Worm (Caenorhabditis elegans) whole organism, L2 larva: Measurements from ENCODE around the gene srx-23.
A peak's percentile ranks its signal among the peaks of the same experiment; 100 is the strongest.

Experiments used
- C34F6.9 ChIP-seq: fragments of 150-350 bp; optimal IDR thresholded peaks from 2 replicates; lab custom pipeline; 2014; ENCODE audit warnings: missing biosample characterization, missing genetic modification characterization
- F13H6.1 ChIP-seq: sonication (generic microtip); optimal IDR thresholded peaks from 2 replicates; lab custom pipeline; 2016; ENCODE audit warnings: missing genetic modification characterization, missing compliant biosample characterization
- R02D3.7 ChIP-seq: fragments of 150-350 bp; optimal IDR thresholded peaks from 2 replicates; lab custom pipeline; 2014; ENCODE audit warnings: missing biosample characterization, missing genetic modification characterization
- Y55F3AM.14 ChIP-seq: fragments of 200-800 bp; sonication (Bioruptor generic); optimal IDR thresholded peaks from 2 replicates; lab custom pipeline; 2018; ENCODE audit warnings: mild to moderate bottlenecking, missing genetic modification characterization, missing compliant biosample characterization
- ZK546.5 ChIP-seq: sonication (generic microtip); optimal IDR thresholded peaks from 2 replicates; lab custom pipeline; 2017; ENCODE audit warnings: missing biosample characterization, missing genetic modification characterization
- alr-1 ChIP-seq: fragments of 150-350 bp; optimal IDR thresholded peaks from 2 replicates; lab custom pipeline; 2014; ENCODE audit warnings: missing biosample characterization, missing genetic modification characterization
- aly-2 ChIP-seq: fragments of 150-350 bp; optimal IDR thresholded peaks from 2 replicates; lab custom pipeline; 2014; ENCODE audit warnings: missing biosample characterization, missing genetic modification characterization
- ama-1 ChIP-seq: fragments of 150-350 bp; optimal IDR thresholded peaks from 2 replicates; lab custom pipeline; 2018; ENCODE audit warnings: inconsistent platforms
- blmp-1 ChIP-seq: sonication (generic microtip); optimal IDR thresholded peaks from 2 replicates; lab custom pipeline; 2017; ENCODE audit warnings: missing genetic modification characterization, mild to moderate bottlenecking, missing compliant biosample characterization, antibody characterized with exemption, moderate library complexity; ENCODE audit not compliant: insufficient read depth
- ceh-16 ChIP-seq: fragments of 150-350 bp; optimal IDR thresholded peaks from 2 replicates; lab custom pipeline; 2014; ENCODE audit warnings: missing biosample characterization, missing genetic modification characterization
- crh-2 ChIP-seq: sonication (generic microtip); optimal IDR thresholded peaks from 2 replicates; lab custom pipeline; 2017; ENCODE audit warnings: missing biosample characterization, missing genetic modification characterization
- dmd-4 ChIP-seq: sonication (generic microtip); optimal IDR thresholded peaks from 2 replicates; lab custom pipeline; 2017; ENCODE audit warnings: missing biosample characterization, missing genetic modification characterization
- egl-27 ChIP-seq: sonication (generic microtip); optimal IDR thresholded peaks from 3 replicates; lab custom pipeline; 2017; ENCODE audit warnings: missing biosample characterization, missing genetic modification reagents, missing genetic modification characterization
- elt-1 ChIP-seq: fragments of 150-350 bp; optimal IDR thresholded peaks from 2 replicates; lab custom pipeline; 2014; ENCODE audit warnings: missing biosample characterization, missing genetic modification characterization
- elt-3 ChIP-seq: sonication (generic microtip); optimal IDR thresholded peaks from 2 replicates; lab custom pipeline; 2017; ENCODE audit warnings: missing biosample characterization, missing genetic modification characterization
- fos-1 ChIP-seq: fragments of 150-350 bp; optimal IDR thresholded peaks from 2 replicates; lab custom pipeline; 2014; ENCODE audit warnings: missing biosample characterization, missing genetic modification characterization
- gmeb-1 ChIP-seq: fragments of 150-350 bp; optimal IDR thresholded peaks from 2 replicates; lab custom pipeline; 2014; ENCODE audit warnings: missing biosample characterization, missing genetic modification characterization
- lin-11 ChIP-seq: fragments of 150-350 bp; sonication (generic microtip); optimal IDR thresholded peaks from 2 replicates; lab custom pipeline; 2014; ENCODE audit warnings: missing biosample characterization, missing genetic modification characterization, inconsistent platforms, mixed read lengths
- lin-13 ChIP-seq: fragments of 150-350 bp; optimal IDR thresholded peaks from 2 replicates; lab custom pipeline; 2014; ENCODE audit warnings: missing biosample characterization, missing genetic modification reagents, missing genetic modification characterization
- lin-39 ChIP-seq: fragments of 150-350 bp; optimal IDR thresholded peaks from 2 replicates; lab custom pipeline; 2014; ENCODE audit warnings: missing biosample characterization, missing genetic modification reagents, missing genetic modification characterization
- lsy-2 ChIP-seq, 2 experiments: fragments of 150-350 bp in 1 of 2; sonication (generic microtip) in 1 of 2; optimal IDR thresholded peaks; 2 replicates each; lab custom pipeline; 2014 to 2017; ENCODE audit warnings: missing biosample characterization in 2 of 2, missing genetic modification characterization in 2 of 2
- mab-5 ChIP-seq: fragments of 150-350 bp; optimal IDR thresholded peaks from 2 replicates; lab custom pipeline; 2014; ENCODE audit warnings: missing biosample characterization, missing genetic modification characterization
- mbf-1 ChIP-seq: sonication (generic microtip); optimal IDR thresholded peaks from 2 replicates; lab custom pipeline; 2017; ENCODE audit warnings: missing biosample characterization, missing genetic modification characterization
- mdl-1 ChIP-seq, 2 experiments: fragments of 150-350 bp in 1 of 2; sonication (generic microtip) in 1 of 2; optimal IDR thresholded peaks; 2 replicates each; lab custom pipeline; 2017; ENCODE audit warnings: missing biosample characterization in 2 of 2, missing genetic modification characterization in 2 of 2
- nhr-10 ChIP-seq: sonication (generic microtip); optimal IDR thresholded peaks from 2 replicates; lab custom pipeline; 2017; ENCODE audit warnings: missing biosample characterization, missing genetic modification characterization
- nhr-11 ChIP-seq: fragments of 150-350 bp; optimal IDR thresholded peaks from 2 replicates; lab custom pipeline; 2014; ENCODE audit warnings: missing biosample characterization, missing genetic modification characterization
- nhr-12 ChIP-seq: fragments of 150-350 bp; optimal IDR thresholded peaks from 2 replicates; lab custom pipeline; 2014; ENCODE audit warnings: missing biosample characterization, missing genetic modification characterization
- nhr-129 ChIP-seq: fragments of 150-350 bp; optimal IDR thresholded peaks from 2 replicates; lab custom pipeline; 2014; ENCODE audit warnings: missing biosample characterization, missing genetic modification characterization
- nhr-21 ChIP-seq: fragments of 150-350 bp; optimal IDR thresholded peaks from 2 replicates; lab custom pipeline; 2014; ENCODE audit warnings: missing biosample characterization, missing genetic modification characterization
- nhr-23 ChIP-seq: fragments of 150-350 bp; optimal IDR thresholded peaks from 2 replicates; lab custom pipeline; 2014; ENCODE audit warnings: missing biosample characterization, missing genetic modification reagents, missing genetic modification characterization
- nhr-237 ChIP-seq: fragments of 150-350 bp; optimal IDR thresholded peaks from 2 replicates; lab custom pipeline; 2014; ENCODE audit warnings: missing biosample characterization, missing genetic modification characterization
- nhr-25 ChIP-seq: fragments of 150-350 bp; sonication (generic microtip); optimal IDR thresholded peaks from 3 replicates; lab custom pipeline; 2014; ENCODE audit warnings: missing biosample characterization, missing genetic modification characterization
- nhr-6 ChIP-seq: fragments of 150-350 bp; optimal IDR thresholded peaks from 2 replicates; lab custom pipeline; 2014; ENCODE audit warnings: missing biosample characterization, missing genetic modification characterization
- peb-1 ChIP-seq: fragments of 150-350 bp; optimal IDR thresholded peaks from 2 replicates; lab custom pipeline; 2014; ENCODE audit warnings: missing biosample characterization, missing genetic modification characterization
- sem-4 ChIP-seq: fragments of 150-350 bp; optimal IDR thresholded peaks from 2 replicates; lab custom pipeline; 2014; ENCODE audit warnings: missing biosample characterization, missing genetic modification reagents, missing genetic modification characterization
- skn-1 ChIP-seq: sonication (generic microtip); optimal IDR thresholded peaks from 2 replicates; lab custom pipeline; 2017; ENCODE audit warnings: missing biosample characterization, missing genetic modification characterization
- sma-3 ChIP-seq: sonication (generic microtip); optimal IDR thresholded peaks from 2 replicates; lab custom pipeline; 2016; ENCODE audit warnings: missing genetic modification reagents, missing genetic modification characterization, missing compliant biosample characterization
- sma-9 ChIP-seq, 2 experiments: fragments of 150-350 bp in 1 of 2; sonication (generic microtip) in 1 of 2; optimal IDR thresholded peaks; 2 replicates each; lab custom pipeline; 2014 to 2016; ENCODE audit warnings: missing genetic modification characterization in 2 of 2, mild to moderate bottlenecking in 1 of 2, missing biosample characterization in 1 of 2, missing compliant biosample characterization in 1 of 2, missing genetic modification reagents in 1 of 2, moderate library complexity in 1 of 2
- snpc-4 ChIP-seq: fragments of 150-350 bp; optimal IDR thresholded peaks from 2 replicates; lab custom pipeline; 2014; ENCODE audit warnings: missing biosample characterization, missing genetic modification characterization
- unc-39 ChIP-seq: fragments of 150-350 bp; optimal IDR thresholded peaks from 2 replicates; lab custom pipeline; 2014; ENCODE audit warnings: missing biosample characterization, missing genetic modification characterization
- unc-55 ChIP-seq: fragments of 150-350 bp; sonication (generic microtip); optimal IDR thresholded peaks from 3 replicates; lab custom pipeline; 2014; ENCODE audit warnings: missing biosample characterization, missing genetic modification reagents, missing genetic modification characterization
- unc-62 ChIP-seq: fragments of 150-350 bp; optimal IDR thresholded peaks from 2 replicates; lab custom pipeline; 2014; ENCODE audit warnings: missing biosample characterization, missing genetic modification reagents, missing genetic modification characterization
- zag-1 ChIP-seq: fragments of 150-350 bp; optimal IDR thresholded peaks from 2 replicates; lab custom pipeline; 2014; ENCODE audit warnings: missing biosample characterization, missing genetic modification characterization
- ztf-1 ChIP-seq: fragments of 200-800 bp; sonication (Bioruptor generic); conservative IDR thresholded peaks from 2 replicates; pipeline ENCODE4 v1.3.6; 2022; ENCODE audit warnings: missing genetic modification characterization, missing compliant biosample characterization
- ztf-11 ChIP-seq: sonication (generic microtip); optimal IDR thresholded peaks from 2 replicates; lab custom pipeline; 2017; ENCODE audit warnings: missing biosample characterization, missing genetic modification characterization
- ztf-4 ChIP-seq: fragments of 150-350 bp; optimal IDR thresholded peaks from 2 replicates; lab custom pipeline; 2014; ENCODE audit warnings: missing biosample characterization, missing genetic modification characterization

Gene srx-23

DNA sequence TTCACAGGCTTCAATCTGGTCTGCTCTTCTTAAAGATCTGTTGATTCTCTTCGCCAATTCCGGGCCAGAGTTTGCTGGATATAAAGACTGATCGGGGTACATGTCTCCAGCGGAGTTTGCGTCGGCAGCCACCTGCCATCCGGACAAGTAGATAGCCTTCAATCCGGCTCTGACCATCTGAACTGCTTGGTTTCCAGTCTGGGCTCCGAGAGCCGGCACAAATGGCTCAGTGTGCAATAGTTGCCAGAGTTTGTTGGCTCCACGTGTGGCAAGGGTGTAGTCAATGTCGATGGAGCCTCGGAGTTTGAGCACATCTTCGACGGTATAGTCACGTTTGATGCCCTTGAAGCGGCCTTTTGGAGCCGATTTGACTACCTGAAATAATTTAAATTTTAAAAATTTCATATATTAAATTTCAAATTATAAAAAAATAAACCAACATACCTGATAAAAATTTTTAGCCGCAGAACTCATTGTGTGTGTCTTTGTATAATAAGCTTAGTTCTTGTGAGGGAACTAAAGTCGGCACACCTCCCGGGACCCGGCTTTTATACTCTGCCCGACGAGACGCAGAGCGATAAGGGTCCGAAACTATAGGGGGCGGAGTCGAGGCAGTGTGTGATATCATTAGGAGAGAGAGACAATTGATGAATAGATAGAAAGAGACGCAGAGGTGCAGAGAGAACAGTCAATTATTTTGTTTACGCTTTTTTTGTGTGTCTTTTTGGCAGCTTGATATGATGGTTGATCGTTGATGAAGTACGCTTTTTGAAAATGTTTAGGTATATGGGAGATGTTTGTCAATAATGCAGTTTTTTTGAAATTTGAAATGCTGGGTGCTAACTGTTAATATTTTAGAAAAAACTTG lies 45.6 kb downstream of the srx-23 start, which contains the start of the genes icl-1 and srh-2 (continued):
- TF ChIP-seq nhr-11 (tag; lab: Kevin White, UChicago) (no peak), nhr-129 (tag; lab: Kevin White, UChicago) (peak; percentile 78), sma-9 (GFP tag; optimal IDR thresholded peaks at IDR 0.05; lab: Kevin White, UChicago) (peak; percentile 84), sma-9 (tag; optimal IDR thresholded peaks at IDR 0.05; lab: Kevin White, UChicago) (no peak), zag-1 (tag; lab: Kevin White, UChicago) (no peak), nhr-21 (peak; percentile 54), nhr-6 (tag; lab: Kevin White, UChicago) (peak; percentile 10), egl-27 (tag; lab: Kevin White, UChicago) (no peak), Y55F3AM.14 (GFP tag; lab: Kevin White, UChicago) (peak; percentile 81), nhr-12 (tag; lab: Kevin White, UChicago) (no peak), dmd-4 (no peak), sem-4 (tag; lab: Kevin White, UChicago) (peak; percentile 10), nhr-237 (tag; lab: Kevin White, UChicago) (no peak), skn-1 (tag; lab: Kevin White, UChicago) (no peak), lin-39 (tag; lab: Kevin White, UChicago) (no peak), unc-55 (GFP tag; lab: Kevin White, UChicago) (no peak)
- TF ChIP-seq, all 48 proteins: peak for 23

- TF ChIP-seq unc-39 (tag; lab: Kevin White, UChicago): no peak
- no peak for TF ChIP-seq nhr-12 (tag; lab: Kevin White, UChicago)
- no peak for TF ChIP-seq dmd-4
- no peak for TF ChIP-seq nhr-25
- no peak for TF ChIP-seq nhr-23 (tag; lab: Kevin White, UChicago)
- TF ChIP-seq nhr-237 (tag; lab: Kevin White, UChicago): no peak
- TF ChIP-seq nhr-21: peak; percentile 82
- peak; percentile 89 for TF ChIP-seq nhr-129 (tag; lab: Kevin White, UChicago)
- TF ChIP-seq unc-55 (GFP tag; lab: Kevin White, UChicago): no peak
- peak; percentile 10 for TF ChIP-seq C34F6.9 (tag; lab: Kevin White, UChicago)
- peak; percentile 76 for TF ChIP-seq F13H6.1
- TF ChIP-seq lin-39 (tag; lab: Kevin White, UChicago): no peak
- peak; percentile 49 for TF ChIP-seq nhr-6 (tag; lab: Kevin White, UChicago)
- peak; percentile 74 for TF ChIP-seq ama-1
- no peak for TF ChIP-seq blmp-1 (tag; lab: Kevin White, UChicago)
- TF ChIP-seq sem-4 (tag; lab: Kevin White, UChicago): peak; percentile 21
- TF ChIP-seq aly-2 (tag; lab: Kevin White, UChicago): no peak
- no peak for TF ChIP-seq R02D3.7 (tag; lab: Kevin White, UChicago)
- peak; percentile 56 for TF ChIP-seq mab-5 (tag; lab: Kevin White, UChicago)
- no peak for TF ChIP-seq ztf-11 (tag; lab: Kevin White, UChicago)
- TF ChIP-seq crh-2: peak; percentile 65
- TF ChIP-seq nhr-10 (tag; lab: Kevin White, UChicago): no peak
- TF ChIP-seq ztf-1: no peak
- peak; percentile 42 for TF ChIP-seq lin-13 (GFP tag; lab: Kevin White, UChicago)
- TF ChIP-seq peb-1 (tag; lab: Kevin White, UChicago): no peak
- TF ChIP-seq alr-1 (tag; lab: Kevin White, UChicago): no peak
- no peak for TF ChIP-seq skn-1 (tag; lab: Kevin White, UChicago)
- no peak for TF ChIP-seq gmeb-1 (tag; lab: Kevin White, UChicago)
- peak; percentile 3 for TF ChIP-seq sma-3 (GFP tag; lab: Kevin White, UChicago)
- no peak for TF ChIP-seq egl-27 (tag; lab: Kevin White, UChicago)
- no peak for TF ChIP-seq lin-11
- peak in 1 of 2 experiments; percentile 61 for TF ChIP-seq lsy-2 (tag; optimal IDR thresholded peaks at IDR 0.05; lab: Kevin White, UChicago)
- TF ChIP-seq zag-1 (tag; lab: Kevin White, UChicago): no peak
- peak in 1 of 2 experiments; percentile 4 for TF ChIP-seq mdl-1 (tag; optimal IDR thresholded peaks at IDR 0.05; lab: Kevin White, UChicago)
- TF ChIP-seq nhr-11 (tag; lab: Kevin White, UChicago): no peak
- TF ChIP-seq Y55F3AM.14 (GFP tag; lab: Kevin White, UChicago): peak; percentile 79
- TF ChIP-seq ztf-4: peak; percentile 61
- no peak for TF ChIP-seq mbf-1 (tag; lab: Kevin White, UChicago)
- TF ChIP-seq ZK546.5 (tag; lab: Kevin White, UChicago): no peak
- no peak for TF ChIP-seq fos-1 (tag; lab: Kevin White, UChicago)
- no peak for TF ChIP-seq unc-62
- no peak for TF ChIP-seq elt-1 (tag; lab: Kevin White, UChicago)
- no peak for TF ChIP-seq snpc-4 (tag; lab: Kevin White, UChicago)
- no peak for TF ChIP-seq elt-3
- peak; percentile 88 for TF ChIP-seq sma-9 (GFP tag; optimal IDR thresholded peaks at IDR 0.05; lab: Kevin White, UChicago)
- no peak for TF ChIP-seq sma-9 (tag; optimal IDR thresholded peaks at IDR 0.05; lab: Kevin White, UChicago)
- TF ChIP-seq ceh-16 (tag; lab: Kevin White, UChicago): no peak
Observed at ce11 chrV:728822-729493, 46.8 kb downstream of the srx-23 start.
